Worm (Caenorhabditis elegans): Measurements from ENCODE around the gene lmd-4.

DNA sequence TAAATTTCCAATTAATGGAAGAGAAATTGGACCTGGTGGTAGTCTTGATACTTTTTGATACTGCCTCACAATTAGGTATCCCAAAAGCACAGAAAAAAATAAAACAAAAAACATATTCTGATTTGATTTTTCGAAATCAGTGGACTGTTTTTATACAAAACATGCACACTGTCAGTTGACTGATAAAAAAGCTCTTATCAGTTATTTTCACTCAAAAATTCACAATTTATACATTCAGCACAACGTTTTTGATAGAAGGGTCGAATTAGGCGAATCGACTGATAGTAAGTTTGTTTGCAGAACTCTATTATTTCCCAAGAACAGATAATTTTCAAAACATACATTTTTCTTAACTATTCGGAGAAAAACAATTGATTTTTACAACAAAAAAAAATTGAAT is 43.2 kb upstream of the lmd-4 start, which contains the start of gene cyp-35A2:
- no peak for TF ChIP-seq pes-1 (GFP tag; IDR thresholded peaks at IDR 0.05)
- TF ChIP-seq ets-7 (tag; optimal IDR thresholded peaks at IDR 0.05) = no peak
- TF ChIP-seq ceh-13 (GFP tag; optimal IDR thresholded peaks at IDR 0.05) = no peak
- TF ChIP-seq F13C5.2 (tag; optimal IDR thresholded peaks at IDR 0.05) = no peak
- no peak for TF ChIP-seq scrt-1 (GFP tag; IDR thresholded peaks at IDR 0.05)
- TF ChIP-seq ama-1 (optimal IDR thresholded peaks at IDR 0.05) = no peak
- no peak for TF ChIP-seq hmg-4 (GFP tag; optimal IDR thresholded peaks at IDR 0.05)
- no peak for TF ChIP-seq flt-1 (GFP tag; IDR thresholded peaks at IDR 0.05)
- no peak for TF ChIP-seq sea-1 (GFP tag; conservative IDR thresholded peaks at IDR 0.05)
- TF ChIP-seq tbx-37 (GFP tag; conservative IDR thresholded peaks at IDR 0.05) = no peak
- TF ChIP-seq tbx-11 (GFP tag; IDR thresholded peaks at IDR 0.05) = no peak
- no peak for TF ChIP-seq hnd-1 (tag; optimal IDR thresholded peaks at IDR 0.05)
